Fruit fly (Drosophila melanogaster) whole organism, embryonic: Measurements from ENCODE around the gene Naxe.
A peak's percentile ranks its signal among the peaks of the same experiment; 100 is the strongest.

Experiments used
- CG10431 ChIP-seq: fragments of 200-800 bp; sonication (Bioruptor generic); optimal IDR thresholded peaks from 3 replicates; lab custom pipeline; 2018; ENCODE audit warnings: missing biosample characterization, mild to moderate bottlenecking, missing genetic modification characterization
- CG11560 ChIP-seq: fragments of 200-800 bp; sonication (Bioruptor generic); IDR thresholded peaks from 3 replicates; pipeline ENCODE4 v1.3.6; 2022; ENCODE audit warnings: missing biosample characterization, missing genetic modification characterization
- CG11696 ChIP-seq: fragments of 200-800 bp; sonication (Bioruptor generic); IDR thresholded peaks from 2 replicates; pipeline ENCODE4 v1.3.6; 2022; ENCODE audit warnings: missing biosample characterization, missing genetic modification characterization
- CG12236 ChIP-seq: fragments of 200-800 bp; sonication (Bioruptor generic); optimal IDR thresholded peaks from 2 replicates; lab custom pipeline; 2016; ENCODE audit warnings: missing biosample characterization, missing genetic modification characterization
- CG12942 ChIP-seq: fragments of 200-800 bp; sonication (Bioruptor generic); optimal IDR thresholded peaks from 3 replicates; lab custom pipeline; 2016; ENCODE audit warnings: missing biosample characterization, missing genetic modification characterization
- CG16863 ChIP-seq: fragments of 200-800 bp; sonication (Bioruptor generic); optimal IDR thresholded peaks from 3 replicates; lab custom pipeline; 2016; ENCODE audit warnings: missing biosample characterization, missing genetic modification characterization
- CG17361 ChIP-seq: fragments of 200-800 bp; sonication (Bioruptor generic); IDR thresholded peaks from 3 replicates; pipeline ENCODE4 v1.3.6; 2022; ENCODE audit warnings: missing biosample characterization, missing genetic modification characterization
- CG17612 ChIP-seq: fragments of 200-800 bp; sonication (Bioruptor generic); IDR thresholded peaks from 2 replicates; pipeline ENCODE4 v1.3.6; 2022; ENCODE audit warnings: missing biosample characterization, missing genetic modification characterization
- CG17912 ChIP-seq: fragments of 200-800 bp; sonication (Bioruptor generic); optimal IDR thresholded peaks from 2 replicates; lab custom pipeline; 2018; ENCODE audit warnings: missing biosample characterization, mild to moderate bottlenecking, missing genetic modification characterization
- CG18262 ChIP-seq: fragments of 200-800 bp; optimal IDR thresholded peaks from 3 replicates; lab custom pipeline; 2019; ENCODE audit warnings: missing biosample characterization, mild to moderate bottlenecking, missing genetic modification characterization, moderate library complexity
- CG18599 ChIP-seq: fragments of 200-800 bp; sonication (Bioruptor generic); optimal IDR thresholded peaks from 3 replicates; lab custom pipeline; 2017; ENCODE audit warnings: missing biosample characterization, missing genetic modification characterization, mild to moderate bottlenecking, moderate library complexity, missing genetic modification reagents
- CG2199 ChIP-seq: fragments of 200-800 bp; sonication (Bioruptor generic); IDR thresholded peaks from 3 replicates; pipeline ENCODE4 v1.3.6; 2022; ENCODE audit warnings: missing biosample characterization, missing genetic modification characterization
- CG2712 ChIP-seq: fragments of 200-800 bp; optimal IDR thresholded peaks from 3 replicates; lab custom pipeline; 2019; ENCODE audit warnings: missing biosample characterization, mild to moderate bottlenecking, missing genetic modification characterization, moderate library complexity
- CG30020 ChIP-seq: fragments of 200-800 bp; optimal IDR thresholded peaks from 2 replicates; lab custom pipeline; 2019; ENCODE audit warnings: missing biosample characterization, mild to moderate bottlenecking, missing genetic modification characterization, moderate library complexity
- CG34376 ChIP-seq: fragments of 200-800 bp; sonication (Bioruptor generic); optimal IDR thresholded peaks from 2 replicates; lab custom pipeline; 2018; ENCODE audit warnings: missing biosample characterization, mild to moderate bottlenecking, missing genetic modification characterization
- CG6683 ChIP-seq: fragments of 200-800 bp; sonication (Bioruptor generic); optimal IDR thresholded peaks from 2 replicates; lab custom pipeline; 2017; ENCODE audit warnings: missing biosample characterization, mild to moderate bottlenecking, missing genetic modification characterization, missing genetic modification reagents
- CkIIα-i1 ChIP-seq: fragments of 200-800 bp; sonication (Bioruptor generic); IDR thresholded peaks from 2 replicates; pipeline ENCODE4 v1.3.6; 2022; ENCODE audit warnings: missing biosample characterization, missing genetic modification characterization
- D ChIP-seq, 2 experiments: fragments of 200-800 bp in 1 of 2; fragments of >200 bp in 1 of 2; sonication (Bioruptor generic) in 1 of 2; optimal IDR thresholded peaks; 2 replicates in 1 of 2; 3 replicates in 1 of 2; lab custom pipeline; 2017; ENCODE audit warnings: mild to moderate bottlenecking in 1 of 2, missing biosample characterization in 1 of 2, missing genetic modification characterization in 1 of 2, missing genetic modification reagents in 1 of 2
- Dp ChIP-seq: fragments of 200-800 bp; sonication (Bioruptor generic); optimal IDR thresholded peaks from 2 replicates; lab custom pipeline; 2018; ENCODE audit warnings: missing biosample characterization, mild to moderate bottlenecking, missing genetic modification characterization, moderate library complexity
- Drgx ChIP-seq: fragments of 200-800 bp; sonication (Bioruptor generic); IDR thresholded peaks from 2 replicates; pipeline ENCODE4 v1.3.6; 2022; ENCODE audit warnings: missing biosample characterization, missing genetic modification characterization
- Gsc ChIP-seq: fragments of 200-800 bp; sonication (Bioruptor generic); IDR thresholded peaks from 2 replicates; pipeline ENCODE4 v1.3.6; 2022; ENCODE audit warnings: missing biosample characterization, missing genetic modification characterization
- HLHmδ ChIP-seq: fragments of 200-800 bp; sonication (Bioruptor generic); optimal IDR thresholded peaks from 2 replicates; lab custom pipeline; 2018; ENCODE audit warnings: missing biosample characterization, mild to moderate bottlenecking, missing genetic modification characterization, moderate library complexity
- HmgZ ChIP-seq: fragments of 200-800 bp; sonication (Bioruptor generic); optimal IDR thresholded peaks from 2 replicates; lab custom pipeline; 2018; ENCODE audit warnings: missing biosample characterization, mild to moderate bottlenecking, missing genetic modification characterization
- Hmr ChIP-seq: fragments of 200-800 bp; sonication (Bioruptor generic); optimal IDR thresholded peaks from 3 replicates; lab custom pipeline; 2017; ENCODE audit warnings: mild to moderate bottlenecking, missing biosample characterization, missing genetic modification reagents, missing genetic modification characterization
- Nf-YC ChIP-seq: fragments of 200-800 bp; optimal IDR thresholded peaks from 3 replicates; lab custom pipeline; 2019; ENCODE audit warnings: missing biosample characterization, mild to moderate bottlenecking, missing genetic modification characterization, moderate library complexity
- Ptx1 ChIP-seq: fragments of 200-800 bp; sonication (Bioruptor generic); IDR thresholded peaks from 2 replicates; pipeline ENCODE4 v1.3.6; 2022; ENCODE audit warnings: missing biosample characterization, missing genetic modification characterization
- Ssrp ChIP-seq: fragments of 200-800 bp; sonication (Bioruptor generic); optimal IDR thresholded peaks from 2 replicates; lab custom pipeline; 2018; ENCODE audit warnings: missing biosample characterization, mild to moderate bottlenecking, missing genetic modification characterization, moderate library complexity
- bab2 ChIP-seq: fragments of 200-800 bp; sonication (Bioruptor generic); optimal IDR thresholded peaks from 2 replicates; lab custom pipeline; 2016; ENCODE audit warnings: missing biosample characterization, missing genetic modification characterization
- bsh ChIP-seq, 2 experiments: fragments of 200-800 bp; sonication (Bioruptor generic); optimal IDR thresholded peaks; 2 replicates each; lab custom pipeline; 2017 to 2018; ENCODE audit warnings: mild to moderate bottlenecking in 2 of 2, missing biosample characterization in 2 of 2, missing genetic modification characterization in 2 of 2, moderate library complexity in 1 of 2
- chinmo ChIP-seq: fragments of 200-800 bp; sonication (Bioruptor generic); IDR thresholded peaks from 4 replicates; pipeline ENCODE4 v1.3.6; 2022; ENCODE audit warnings: missing biosample characterization, missing genetic modification characterization; ENCODE audit not compliant: partially characterized antibody
- crol ChIP-seq: fragments of 200-800 bp; sonication (Bioruptor generic); IDR thresholded peaks from 2 replicates; pipeline ENCODE4 v1.3.6; 2022; ENCODE audit warnings: missing biosample characterization, missing genetic modification characterization
- crp ChIP-seq, 2 experiments: fragments of 200-800 bp; sonication (Bioruptor generic); optimal IDR thresholded peaks; 2 replicates in 1 of 2; 3 replicates in 1 of 2; lab custom pipeline; 2017; ENCODE audit warnings: missing biosample characterization in 2 of 2, missing genetic modification characterization in 2 of 2, mild to moderate bottlenecking in 1 of 2, moderate library complexity in 1 of 2
- ftz-f1 ChIP-seq: fragments of 200-800 bp; sonication (Bioruptor generic); optimal IDR thresholded peaks from 2 replicates; lab custom pipeline; 2016; ENCODE audit warnings: missing biosample characterization, missing genetic modification characterization
- kay ChIP-seq: fragments of 200-800 bp; sonication (Bioruptor generic); optimal IDR thresholded peaks from 2 replicates; lab custom pipeline; 2016; ENCODE audit warnings: missing biosample characterization, missing genetic modification characterization
- mam ChIP-seq: fragments of 200-800 bp; sonication (Bioruptor generic); optimal IDR thresholded peaks from 3 replicates; lab custom pipeline; 2016; ENCODE audit warnings: missing biosample characterization, missing genetic modification characterization
- nau ChIP-seq: fragments of 200-800 bp; sonication (Bioruptor generic); optimal IDR thresholded peaks from 3 replicates; lab custom pipeline; 2017; ENCODE audit warnings: missing biosample characterization, mild to moderate bottlenecking, missing genetic modification characterization, missing genetic modification reagents
- org-1 ChIP-seq: fragments of 200-800 bp; sonication (Bioruptor generic); optimal IDR thresholded peaks from 2 replicates; lab custom pipeline; 2017; ENCODE audit warnings: missing biosample characterization, missing genetic modification characterization
- repo ChIP-seq: fragments of 200-800 bp; sonication (Bioruptor generic); optimal IDR thresholded peaks from 2 replicates; lab custom pipeline; 2016; ENCODE audit warnings: missing biosample characterization, missing genetic modification characterization
- sc ChIP-seq, 3 experiments: fragments of >200 bp in 2 of 3; fragments of 200-800 bp in 1 of 3; sonication (Bioruptor generic) in 1 of 3; optimal IDR thresholded peaks; 2 replicates in 2 of 3; 3 replicates in 1 of 3; lab custom pipeline; 2017; ENCODE audit warnings: mild to moderate bottlenecking in 1 of 3, missing biosample characterization in 1 of 3, missing genetic modification characterization in 1 of 3, missing genetic modification reagents in 1 of 3
- sd ChIP-seq: fragments of 200-800 bp; sonication (Bioruptor generic); optimal IDR thresholded peaks from 3 replicates; lab custom pipeline; 2018; ENCODE audit warnings: missing biosample characterization, mild to moderate bottlenecking, missing genetic modification characterization, moderate library complexity
- sens ChIP-seq: fragments of 200-800 bp; sonication (Bioruptor generic); peaks from one replicate; lab custom pipeline; 2016; ENCODE audit warnings: missing biosample characterization, missing genetic modification characterization
- sisA ChIP-seq: fragments of 200-800 bp; sonication (Bioruptor generic); IDR thresholded peaks from 2 replicates; pipeline ENCODE4 v1.3.6; 2022; ENCODE audit warnings: missing biosample characterization, missing genetic modification characterization
- so ChIP-seq: fragments of 200-800 bp; sonication (Bioruptor generic); IDR thresholded peaks from 3 replicates; pipeline ENCODE4 v1.3.6; 2022; ENCODE audit warnings: missing biosample characterization, missing genetic modification characterization
- unc-4 ChIP-seq: fragments of 200-800 bp; sonication (Bioruptor generic); IDR thresholded peaks from 2 replicates; pipeline ENCODE4 v1.3.6; 2022; ENCODE audit warnings: missing biosample characterization, missing genetic modification characterization; ENCODE audit not compliant: partially characterized antibody
- wek ChIP-seq: fragments of 200-800 bp; sonication (Bioruptor generic); optimal IDR thresholded peaks from 3 replicates; lab custom pipeline; 2018; ENCODE audit warnings: missing biosample characterization, mild to moderate bottlenecking, missing genetic modification characterization, moderate library complexity

The Naxe gene

DNA sequence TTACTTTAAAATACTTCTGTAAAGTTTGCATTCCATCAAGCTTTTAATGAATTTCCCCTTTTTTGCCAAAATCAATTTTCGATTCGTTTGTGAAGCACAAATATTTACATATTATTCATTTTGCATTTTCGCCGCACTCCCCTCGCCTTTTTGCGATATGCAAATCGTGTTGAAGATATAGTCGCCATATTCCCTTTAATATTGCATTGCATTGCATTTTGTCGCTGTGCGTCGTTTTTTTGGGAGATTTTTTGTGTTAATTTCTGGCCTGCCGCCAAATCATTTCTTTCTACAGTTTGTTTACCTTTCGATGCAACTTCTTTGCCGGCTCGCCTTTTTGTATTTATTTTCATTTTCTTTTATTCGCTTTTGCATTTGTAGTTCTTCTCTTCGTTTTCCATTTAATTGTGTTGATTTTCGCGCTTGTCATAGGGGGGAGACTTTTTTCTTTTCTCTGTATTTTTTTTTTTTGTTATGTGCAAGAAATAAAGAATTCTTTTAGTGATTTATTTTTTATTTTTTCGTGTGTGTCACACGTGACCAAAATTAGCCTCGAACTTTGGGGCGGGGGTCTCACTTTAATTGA is 20.7 kb upstream of the Naxe start:
- TF ChIP-seq CG18599 (GFP tag; lab: Kevin White, UChicago) (no peak), CG2199 (GFP tag; lab: Robert Waterston, UW) (0 out of 3 replicates have a peak, but pooled peaks have one; percentile 31), bab2 (GFP tag; lab: Kevin White, UChicago) (no peak), mam (GFP tag; lab: Kevin White, UChicago) (no peak), Drgx (GFP tag; lab: Robert Waterston, UW) (peak; percentile 78)
- TF ChIP-seq, all 482 proteins: peak for 2

DNA sequence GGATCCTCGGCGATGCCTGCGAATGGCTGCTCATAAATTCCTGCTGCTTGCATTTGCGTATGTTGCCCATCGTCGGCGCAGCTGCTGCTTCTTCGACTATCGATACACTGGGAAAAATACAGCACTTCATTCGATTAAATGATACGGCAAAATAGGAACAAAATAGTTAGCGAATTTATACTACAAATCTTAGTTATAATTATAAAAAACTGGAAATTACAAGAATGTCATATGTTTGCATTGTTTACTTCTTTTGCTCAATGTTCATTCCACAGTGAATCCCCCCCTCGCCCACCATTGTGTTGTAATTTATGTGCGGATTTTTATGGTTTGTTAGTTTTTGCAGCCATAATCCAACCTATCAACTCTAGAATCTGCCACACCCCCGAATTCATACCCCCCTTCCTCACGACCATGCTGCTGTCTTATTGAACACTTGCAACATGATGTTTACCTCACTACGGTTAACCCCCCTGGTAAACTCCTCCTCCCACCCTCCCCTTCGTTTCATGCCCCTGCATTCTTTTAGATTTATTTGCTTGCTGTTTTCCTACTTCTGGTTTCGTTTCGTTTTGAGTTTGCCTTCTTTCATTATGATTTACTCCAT is 19.8 kb upstream of the Naxe start:
- TF ChIP-seq CG17612: 0 out of 2 replicates have a peak, but pooled peaks have one; percentile 25
- no peak for TF ChIP-seq so (GFP tag; lab: Robert Waterston, UW)
- no peak for TF ChIP-seq CG10431 (GFP tag; lab: Kevin White, UChicago)
- TF ChIP-seq CG11560 (tag; lab: Robert Waterston, UW): no peak
- TF ChIP-seq crp (GFP tag; optimal IDR thresholded peaks at IDR 0.05; lab: Kevin White, UChicago): no peak
- TF ChIP-seq HmgZ (tag; lab: Kevin White, UChicago): no peak
- TF ChIP-seq chinmo (GFP tag; lab: Robert Waterston, UW): 0 out of 4 replicates have a peak, but pooled peaks have one; percentile 7
- no peak for TF ChIP-seq sc (optimal IDR thresholded peaks at IDR 0.05; lab: Kevin White, UChicago)
- TF ChIP-seq sc (GFP tag; optimal IDR thresholded peaks at IDR 0.05; lab: Kevin White, UChicago): no peak
- TF ChIP-seq repo (GFP tag; lab: Kevin White, UChicago): no peak
- TF ChIP-seq crol (GFP tag; lab: Robert Waterston, UW): peak; percentile 71
- no peak for TF ChIP-seq Ssrp (tag; lab: Kevin White, UChicago)
- no peak for TF ChIP-seq CG11696 (GFP tag; lab: Robert Waterston, UW)
- no peak for TF ChIP-seq HLHmδ (GFP tag; lab: Kevin White, UChicago)
- TF ChIP-seq CG12236 (GFP tag; lab: Kevin White, UChicago): no peak
- TF ChIP-seq CG34376 (GFP tag; lab: Kevin White, UChicago): no peak
- no peak for TF ChIP-seq bab2 (GFP tag; lab: Kevin White, UChicago)
- no peak for TF ChIP-seq org-1 (GFP tag; lab: Kevin White, UChicago)
- peak; percentile 84 for TF ChIP-seq Drgx (GFP tag; lab: Robert Waterston, UW)
- TF ChIP-seq nau (GFP tag; lab: Kevin White, UChicago): no peak
- no peak for TF ChIP-seq Nf-YC (tag; lab: Kevin White, UChicago)
- no peak for TF ChIP-seq Dp (GFP tag; lab: Kevin White, UChicago)
- TF ChIP-seq bsh (GFP tag; optimal IDR thresholded peaks at IDR 0.05; lab: Kevin White, UChicago): peak in 1 of 2 experiments; percentile 38
- no peak for TF ChIP-seq CG12942
- no peak for TF ChIP-seq CG6683 (GFP tag; lab: Kevin White, UChicago)
- TF ChIP-seq CG17361 (GFP tag; lab: Robert Waterston, UW): 0 out of 3 replicates have a peak, but pooled peaks have one; percentile 18
- TF ChIP-seq unc-4: no peak
- TF ChIP-seq ftz-f1 (GFP tag; lab: Kevin White, UChicago): no peak
- TF ChIP-seq kay (GFP tag; lab: Kevin White, UChicago): no peak
- TF ChIP-seq Gsc: no peak
- TF ChIP-seq CG18262 (tag; lab: Kevin White, UChicago): peak; percentile 4
- TF ChIP-seq CG16863 (GFP tag; lab: Kevin White, UChicago): no peak
- TF ChIP-seq wek (GFP tag; lab: Kevin White, UChicago): no peak
- TF ChIP-seq sens (GFP tag; lab: Kevin White, UChicago): peak; percentile 71
- TF ChIP-seq CG17912 (GFP tag; lab: Kevin White, UChicago): no peak
- TF ChIP-seq sd (tag; lab: Kevin White, UChicago): no peak
- TF ChIP-seq sisA: no peak
- no peak for TF ChIP-seq CG30020 (tag; lab: Kevin White, UChicago)
- 0 out of 2 replicates have a peak, but pooled peaks have one; percentile 23 for TF ChIP-seq Ptx1 (GFP tag; lab: Robert Waterston, UW)
- peak; percentile 40 for TF ChIP-seq CG2712 (tag; lab: Kevin White, UChicago)
- no peak for TF ChIP-seq Hmr (GFP tag; lab: Kevin White, UChicago)
- no peak for TF ChIP-seq CkIIα-i1 (GFP tag; lab: Robert Waterston, UW)
- no peak for TF ChIP-seq D (optimal IDR thresholded peaks at IDR 0.05; lab: Kevin White, UChicago)
- TF ChIP-seq D (GFP tag; optimal IDR thresholded peaks at IDR 0.05; lab: Kevin White, UChicago): no peak
